Worm (Caenorhabditis elegans) whole organism, young adult: ENCODE data around the gene idpa-3.

Experiments used
- D2030.7 ChIP-seq: fragments of 200-800 bp; sonication (Bioruptor generic); IDR thresholded peaks from 2 replicates; pipeline ENCODE4 v1.3.6; 2022; ENCODE audit warnings: missing genetic modification reagents, missing genetic modification characterization, missing compliant biosample characterization
- F22D6.2 ChIP-seq: sonication (generic microtip); optimal IDR thresholded peaks from 2 replicates; lab custom pipeline; 2016; ENCODE audit warnings: mild to moderate bottlenecking, missing genetic modification characterization, missing compliant biosample characterization
- F39B2.1 ChIP-seq: fragments of 200-800 bp; sonication (Bioruptor generic); IDR thresholded peaks from 2 replicates; pipeline ENCODE4 v1.3.6; 2022; ENCODE audit warnings: missing genetic modification reagents, missing genetic modification characterization, missing compliant biosample characterization
- F55B11.4 ChIP-seq: sonication (generic microtip); optimal IDR thresholded peaks from 2 replicates; lab custom pipeline; 2016; ENCODE audit warnings: missing compliant biosample characterization, missing genetic modification characterization, borderline replicate concordance; ENCODE audit not compliant: insufficient read depth
- F57A8.1 ChIP-seq: fragments of 200-800 bp; sonication (Bioruptor generic); optimal IDR thresholded peaks from 2 replicates; lab custom pipeline; 2018; ENCODE audit warnings: mild to moderate bottlenecking, missing genetic modification characterization, moderate library complexity, missing compliant biosample characterization
- F57C9.4 ChIP-seq: sonication (generic microtip); optimal IDR thresholded peaks from 2 replicates; lab custom pipeline; 2017; ENCODE audit warnings: mild to moderate bottlenecking, missing genetic modification characterization, missing compliant biosample characterization
- T07F8.4 ChIP-seq: sonication (generic microtip); optimal IDR thresholded peaks from 2 replicates; lab custom pipeline; 2016; ENCODE audit warnings: mild to moderate bottlenecking, missing genetic modification characterization, moderate library complexity, missing compliant biosample characterization
- Y67H2A.10 ChIP-seq: fragments of 200-800 bp; sonication (Bioruptor generic); conservative IDR thresholded peaks from 2 replicates; pipeline ENCODE4 v1.3.6; 2022; ENCODE audit warnings: missing genetic modification reagents, missing genetic modification characterization, missing compliant biosample characterization
- ama-1 ChIP-seq, 3 experiments: fragments of 150-350 bp in 1 of 3; sonication (generic microtip) in 2 of 3; optimal IDR thresholded peaks; 2 replicates each; lab custom pipeline; 2014 to 2018; ENCODE audit warnings: missing biosample characterization in 2 of 3, missing genetic modification characterization in 2 of 3, missing genetic modification reagents in 2 of 3
- aptf-2 ChIP-seq: fragments of 200-800 bp; sonication (Bioruptor generic); conservative IDR thresholded peaks from 2 replicates; pipeline ENCODE4 v1.3.6; 2022; ENCODE audit warnings: missing genetic modification reagents, missing genetic modification characterization, missing compliant biosample characterization
- atf-7 ChIP-seq: sonication (generic microtip); optimal IDR thresholded peaks from 2 replicates; lab custom pipeline; 2017; ENCODE audit warnings: mild to moderate bottlenecking, missing genetic modification characterization, missing compliant biosample characterization
- attf-3 ChIP-seq: fragments of 200-800 bp; sonication (Bioruptor generic); conservative IDR thresholded peaks from 2 replicates; pipeline ENCODE4 v1.3.6; 2022; ENCODE audit warnings: missing genetic modification reagents, missing genetic modification characterization, missing compliant biosample characterization
- attf-5 ChIP-seq: fragments of 200-800 bp; sonication (Bioruptor generic); optimal IDR thresholded peaks from 2 replicates; lab custom pipeline; 2018; ENCODE audit warnings: mild to moderate bottlenecking, missing genetic modification characterization, missing compliant biosample characterization
- cebp-1 ChIP-seq, 2 experiments: fragments of 200-800 bp in 1 of 2; sonication (Bioruptor generic) in 1 of 2; sonication (generic microtip) in 1 of 2; IDR thresholded peaks in 1 of 2; optimal IDR thresholded peaks in 1 of 2; 2 replicates each; pipeline versions ENCODE4 v1.3.6 to Lab custom; 2017 to 2022; ENCODE audit warnings: missing compliant biosample characterization in 2 of 2, missing genetic modification characterization in 2 of 2, mild to moderate bottlenecking in 1 of 2, missing genetic modification reagents in 1 of 2, moderate library complexity in 1 of 2
- ceh-27 ChIP-seq: fragments of 200-800 bp; sonication (Bioruptor generic); optimal IDR thresholded peaks from 2 replicates; lab custom pipeline; 2018; ENCODE audit warnings: mild to moderate bottlenecking, missing genetic modification characterization, moderate library complexity, missing compliant biosample characterization
- ceh-40 ChIP-seq: fragments of 200-800 bp; sonication (Bioruptor generic); IDR thresholded peaks from 2 replicates; pipeline ENCODE4 v1.3.6; 2022; ENCODE audit warnings: missing genetic modification characterization, missing compliant biosample characterization
- ceh-58 ChIP-seq: fragments of 200-800 bp; sonication (Bioruptor generic); IDR thresholded peaks from 2 replicates; pipeline ENCODE4 v1.3.6; 2022; ENCODE audit warnings: missing genetic modification characterization, missing compliant biosample characterization
- die-1 ChIP-seq: sonication (generic microtip); optimal IDR thresholded peaks from 2 replicates; lab custom pipeline; 2016; ENCODE audit warnings: missing genotype, mild to moderate bottlenecking, missing genetic modification characterization, missing compliant biosample characterization
- dpff-1 ChIP-seq: sonication (generic microtip); optimal IDR thresholded peaks from 2 replicates; lab custom pipeline; 2017; ENCODE audit warnings: mild to moderate bottlenecking, missing genetic modification characterization, missing compliant biosample characterization
- egrh-3 ChIP-seq: fragments of 200-800 bp; sonication (Bioruptor generic); IDR thresholded peaks from 2 replicates; pipeline ENCODE4 v1.3.6; 2022; ENCODE audit warnings: missing genetic modification reagents, missing genetic modification characterization, missing compliant biosample characterization
- gei-17 ChIP-seq: fragments of 200-800 bp; sonication (Bioruptor generic); optimal IDR thresholded peaks from 2 replicates; lab custom pipeline; 2018; ENCODE audit warnings: mild to moderate bottlenecking, missing genetic modification characterization, missing compliant biosample characterization
- him-1 ChIP-seq: sonication (generic microtip); optimal IDR thresholded peaks from 2 replicates; lab custom pipeline; 2016; ENCODE audit warnings: missing genotype, missing genetic modification reagents, missing genetic modification characterization, missing compliant biosample characterization
- hlh-26 ChIP-seq: fragments of 200-800 bp; sonication (Bioruptor generic); conservative IDR thresholded peaks from 2 replicates; pipeline ENCODE4 v1.3.6; 2022; ENCODE audit warnings: missing genetic modification reagents, missing genetic modification characterization, missing compliant biosample characterization
- hsf-1 ChIP-seq: fragments of 200-800 bp; sonication (Bioruptor generic); IDR thresholded peaks from 2 replicates; pipeline ENCODE4 v1.3.6; 2022; ENCODE audit warnings: missing genetic modification reagents, missing genetic modification characterization, missing compliant biosample characterization
- let-526 ChIP-seq: fragments of 200-800 bp; sonication (Bioruptor generic); IDR thresholded peaks from 2 replicates; pipeline ENCODE4 v1.3.6; 2022; ENCODE audit warnings: missing genetic modification reagents, missing genetic modification characterization, missing compliant biosample characterization
- lin-40 ChIP-seq: sonication (generic microtip); optimal IDR thresholded peaks from 2 replicates; lab custom pipeline; 2016; ENCODE audit warnings: missing genetic modification characterization, mild to moderate bottlenecking, missing compliant biosample characterization, missing genotype, missing genetic modification reagents
- madf-10 ChIP-seq: sonication (generic microtip); optimal IDR thresholded peaks from 2 replicates; lab custom pipeline; 2016; ENCODE audit warnings: mild to moderate bottlenecking, missing genetic modification characterization, missing compliant biosample characterization
- madf-3 ChIP-seq: fragments of 200-800 bp; sonication (Bioruptor generic); IDR thresholded peaks from 2 replicates; pipeline ENCODE4 v1.3.6; 2022; ENCODE audit warnings: missing genetic modification reagents, missing genetic modification characterization, missing compliant biosample characterization
- mcd-1 ChIP-seq: fragments of 200-800 bp; sonication (Bioruptor generic); IDR thresholded peaks from 2 replicates; pipeline ENCODE4 v1.3.6; 2022; ENCODE audit warnings: missing genetic modification reagents, missing genetic modification characterization, missing compliant biosample characterization
- mes-4 ChIP-seq: sonication (generic microtip); optimal IDR thresholded peaks from 2 replicates; lab custom pipeline; 2016; ENCODE audit warnings: missing genotype, missing genetic modification characterization, missing compliant biosample characterization
- nfya-2 ChIP-seq: fragments of 200-800 bp; sonication (Bioruptor generic); IDR thresholded peaks from 2 replicates; pipeline ENCODE4 v1.3.6; 2022; ENCODE audit warnings: missing genetic modification reagents, missing genetic modification characterization, missing compliant biosample characterization
- nhr-179 ChIP-seq: sonication (generic microtip); optimal IDR thresholded peaks from 2 replicates; lab custom pipeline; 2016; ENCODE audit warnings: mild to moderate bottlenecking, missing genetic modification characterization, missing compliant biosample characterization
- nhr-80 ChIP-seq: sonication (generic microtip); optimal IDR thresholded peaks from 2 replicates; lab custom pipeline; 2016; ENCODE audit warnings: missing genetic modification characterization, missing compliant biosample characterization
- rcor-1 ChIP-seq: fragments of 200-800 bp; sonication (Bioruptor generic); IDR thresholded peaks from 2 replicates; pipeline ENCODE4 v1.3.6; 2022; ENCODE audit warnings: missing genetic modification reagents, missing genetic modification characterization, missing compliant biosample characterization
- rec-8 ChIP-seq, 2 experiments: sonication (generic microtip); optimal IDR thresholded peaks; 2 replicates each; lab custom pipeline; 2016; ENCODE audit warnings: mild to moderate bottlenecking in 2 of 2, missing genetic modification characterization in 2 of 2, missing genetic modification reagents in 2 of 2, missing genotype in 2 of 2, missing biosample characterization in 1 of 2, missing compliant biosample characterization in 1 of 2, moderate library complexity in 1 of 2
- repo-1 ChIP-seq: sonication (generic microtip); optimal IDR thresholded peaks from 2 replicates; lab custom pipeline; 2017; ENCODE audit warnings: mild to moderate bottlenecking, missing genetic modification characterization, missing compliant biosample characterization
- sptf-2 ChIP-seq: fragments of 200-800 bp; sonication (Bioruptor generic); optimal IDR thresholded peaks from 2 replicates; lab custom pipeline; 2018; ENCODE audit warnings: mild to moderate bottlenecking, missing genetic modification characterization, missing compliant biosample characterization
- tbp1 ChIP-seq: fragments of 200-800 bp; sonication (Bioruptor generic); optimal IDR thresholded peaks from 2 replicates; lab custom pipeline; 2018; ENCODE audit warnings: mild to moderate bottlenecking, missing genetic modification characterization, missing compliant biosample characterization
- unc-62 ChIP-seq: fragments of 150-350 bp; optimal IDR thresholded peaks from 2 replicates; lab custom pipeline; 2014; ENCODE audit warnings: missing biosample characterization, missing genetic modification reagents, missing genetic modification characterization
- zfh-2 ChIP-seq: fragments of 200-800 bp; sonication (Bioruptor generic); conservative IDR thresholded peaks from 2 replicates; pipeline ENCODE4 v1.3.6; 2022; ENCODE audit warnings: missing genetic modification reagents, missing genetic modification characterization, missing compliant biosample characterization
- ztf-22 ChIP-seq: fragments of 200-800 bp; sonication (Bioruptor generic); optimal IDR thresholded peaks from 2 replicates; lab custom pipeline; 2018; ENCODE audit warnings: mild to moderate bottlenecking, missing genetic modification characterization, moderate library complexity, missing compliant biosample characterization
- ztf-25 ChIP-seq: fragments of 200-800 bp; sonication (Bioruptor generic); IDR thresholded peaks from 2 replicates; pipeline ENCODE4 v1.3.6; 2022; ENCODE audit warnings: missing genetic modification reagents, missing genetic modification characterization, missing compliant biosample characterization
- ztf-26 ChIP-seq: sonication (generic microtip); optimal IDR thresholded peaks from 2 replicates; lab custom pipeline; 2017; ENCODE audit warnings: missing genetic modification characterization, missing compliant biosample characterization
- ztf-3 ChIP-seq: fragments of 200-800 bp; sonication (Bioruptor generic); optimal IDR thresholded peaks from 2 replicates; lab custom pipeline; 2018; ENCODE audit warnings: mild to moderate bottlenecking, missing genetic modification characterization, missing compliant biosample characterization

Gene idpa-3

ce11 chrX:10332035-10332614 is 4.1 kb upstream of the idpa-3 start (continued):
- TF ChIP-seq rcor-1 (GFP tag; lab: Robert Waterston, UW) (no peak), attf-3 (GFP tag; lab: Robert Waterston, UW) (no peak), repo-1 (tag; lab: Kevin White, UChicago) (no peak), mcd-1 (GFP tag; lab: Robert Waterston, UW) (0 out of 2 replicates have a peak, but pooled peaks have one; percentile 7), lin-40 (tag; lab: Kevin White, UChicago) (peak; percentile 55), let-526 (no peak), ztf-26 (tag; lab: Kevin White, UChicago) (peak; percentile 56), F55B11.4 (tag; lab: Kevin White, UChicago) (no peak), nhr-80 (tag; lab: Kevin White, UChicago) (peak; percentile 81), atf-7 (tag; lab: Kevin White, UChicago) (peak; percentile 48), F57A8.1 (GFP tag; lab: Kevin White, UChicago) (no peak), cebp-1 (GFP tag; IDR thresholded peaks at IDR 0.05; lab: Robert Waterston, UW) (peak; percentile 75), cebp-1 (tag; optimal IDR thresholded peaks at IDR 0.05; lab: Kevin White, UChicago) (peak; percentile 89), tbp1 (GFP tag; lab: Kevin White, UChicago) (no peak), unc-62 (GFP tag; lab: Kevin White, UChicago) (peak; percentile 47), ama-1 (optimal IDR thresholded peaks at IDR 0.05; lab: Kevin White, UChicago) (no peak), ama-1 (GFP tag; optimal IDR thresholded peaks at IDR 0.05; lab: Kevin White, UChicago) (no peak), rec-8 (tag; optimal IDR thresholded peaks at IDR 0.05; lab: Kevin White, UChicago) (no peak), die-1 (no peak), aptf-2 (GFP tag; lab: Robert Waterston, UW) (no peak), ztf-3 (GFP tag; lab: Kevin White, UChicago) (no peak), ceh-27 (GFP tag; lab: Kevin White, UChicago) (no peak), F22D6.2 (tag; lab: Kevin White, UChicago) (peak; percentile 4), nfya-2 (GFP tag; lab: Robert Waterston, UW) (no peak), ceh-58 (GFP tag; lab: Robert Waterston, UW) (no peak), hlh-26 (GFP tag; lab: Robert Waterston, UW) (no peak), sptf-2 (GFP tag; lab: Kevin White, UChicago) (no peak), madf-10 (tag; lab: Kevin White, UChicago) (no peak)

ce11 chrX:10333301-10333854 is 2.9 kb upstream of the idpa-3 start, which contains the start of gene R07E3.4:
R07E3.4 (minus strand) TSS chrX:10333351.
- TF ChIP-seq attf-5 (no peak), nhr-80 (tag; lab: Kevin White, UChicago) (peak; percentile 34)

- TF ChIP-seq dpff-1 (tag; lab: Kevin White, UChicago) = no peak
- TF ChIP-seq him-1 (tag; lab: Kevin White, UChicago) = no peak
- no peak for TF ChIP-seq nhr-179 (tag; lab: Kevin White, UChicago)
- no peak for TF ChIP-seq F22D6.2 (tag; lab: Kevin White, UChicago)
- TF ChIP-seq ztf-25 (GFP tag; lab: Robert Waterston, UW) = no peak
- TF ChIP-seq zfh-2 (GFP tag; lab: Robert Waterston, UW) = peak; percentile 78
- TF ChIP-seq gei-17 (GFP tag; lab: Kevin White, UChicago) = no peak
- TF ChIP-seq T07F8.4 = no peak
- TF ChIP-seq madf-3 (GFP tag; lab: Robert Waterston, UW) = no peak
- TF ChIP-seq egrh-3 = peak; percentile 33; the same call in 1 of the 2 replicates
- no peak for TF ChIP-seq D2030.7 (GFP tag; lab: Robert Waterston, UW)
- TF ChIP-seq mes-4 (tag; lab: Kevin White, UChicago) = no peak
- no peak for TF ChIP-seq F57C9.4 (tag; lab: Kevin White, UChicago)
- TF ChIP-seq ceh-40 (GFP tag; lab: Robert Waterston, UW) = no peak
- TF ChIP-seq hsf-1 = 0 out of 2 replicates have a peak, but pooled peaks have one; percentile 21
- TF ChIP-seq Y67H2A.10 (GFP tag; lab: Robert Waterston, UW) = no peak
- no peak for TF ChIP-seq ztf-22 (GFP tag; lab: Kevin White, UChicago)
- no peak for TF ChIP-seq F39B2.1 (GFP tag; lab: Robert Waterston, UW)
Observed at ce11 chrX:10336592-10336991, 354 bp downstream of the idpa-3 start.
